Fruit fly (Drosophila melanogaster) whole organism, prepupa: Measurements from ENCODE around the gene Mettl3.

ENCODE experiments used
- Blimp-1 ChIP-seq: fragments of 200-800 bp; sonication (Bioruptor generic); optimal IDR thresholded peaks from 3 replicates; lab custom pipeline; 2017; ENCODE audit warnings: missing biosample characterization, missing genetic modification characterization, mild to moderate bottlenecking, moderate library complexity, missing genetic modification reagents
- CG10669 ChIP-seq: fragments of 200-800 bp; sonication (Bioruptor generic); optimal IDR thresholded peaks from 3 replicates; lab custom pipeline; 2018; ENCODE audit warnings: missing biosample characterization, mild to moderate bottlenecking, missing genetic modification characterization, moderate library complexity
- CG11294 ChIP-seq: fragments of 200-800 bp; sonication (Bioruptor generic); IDR thresholded peaks from 2 replicates; pipeline ENCODE4 v1.3.6; 2022; ENCODE audit warnings: missing biosample characterization, missing genetic modification characterization
- CG11762 ChIP-seq: fragments of 200-800 bp; sonication (Bioruptor generic); optimal IDR thresholded peaks from 3 replicates; lab custom pipeline; 2016; ENCODE audit warnings: missing biosample characterization, missing genetic modification characterization; ENCODE audit not compliant: insufficient read depth
- CG11902 ChIP-seq: fragments of 200-800 bp; sonication (Bioruptor generic); optimal IDR thresholded peaks from 3 replicates; lab custom pipeline; 2016; ENCODE audit warnings: missing biosample characterization, missing genetic modification characterization
- CG15336 ChIP-seq: fragments of 200-800 bp; sonication (Bioruptor generic); IDR thresholded peaks from 2 replicates; pipeline ENCODE4 v1.3.6; 2022; ENCODE audit warnings: missing biosample characterization, missing genetic modification characterization
- CG1621 ChIP-seq: fragments of 200-800 bp; sonication (Bioruptor generic); optimal IDR thresholded peaks from 3 replicates; lab custom pipeline; 2018; ENCODE audit warnings: missing biosample characterization, mild to moderate bottlenecking, missing genetic modification characterization
- CG16779 ChIP-seq: fragments of 200-800 bp; sonication (Bioruptor generic); optimal IDR thresholded peaks from 3 replicates; lab custom pipeline; 2017; ENCODE audit warnings: missing biosample characterization, mild to moderate bottlenecking, missing genetic modification characterization
- CG3032 ChIP-seq: fragments of 200-800 bp; optimal IDR thresholded peaks from 2 replicates; lab custom pipeline; 2019; ENCODE audit warnings: missing biosample characterization, mild to moderate bottlenecking, missing genetic modification characterization, moderate library complexity
- CG31627 ChIP-seq: fragments of 200-800 bp; sonication (Bioruptor generic); optimal IDR thresholded peaks from 3 replicates; lab custom pipeline; 2016; ENCODE audit warnings: missing biosample characterization, missing genetic modification characterization
- CG32006 ChIP-seq: fragments of 200-800 bp; sonication (Bioruptor generic); optimal IDR thresholded peaks from 3 replicates; lab custom pipeline; 2017; ENCODE audit warnings: missing biosample characterization, mild to moderate bottlenecking, missing genetic modification characterization
- CG34406 ChIP-seq: fragments of 200-800 bp; sonication (Bioruptor generic); optimal IDR thresholded peaks from 3 replicates; lab custom pipeline; 2016; ENCODE audit warnings: missing biosample characterization, missing genetic modification characterization
- CG3919 ChIP-seq: fragments of 200-800 bp; sonication (Bioruptor generic); optimal IDR thresholded peaks from 3 replicates; lab custom pipeline; 2016; ENCODE audit warnings: missing biosample characterization, missing genetic modification characterization
- CG4318 ChIP-seq: fragments of 200-800 bp; sonication (Bioruptor generic); optimal IDR thresholded peaks from 3 replicates; lab custom pipeline; 2017; ENCODE audit warnings: missing biosample characterization, mild to moderate bottlenecking, missing genetic modification characterization
- CG6163 ChIP-seq: fragments of 200-800 bp; sonication (Bioruptor generic); IDR thresholded peaks from 3 replicates; pipeline ENCODE4 v1.3.6; 2022; ENCODE audit warnings: missing biosample characterization, missing genetic modification characterization
- CG6276 ChIP-seq: fragments of 200-800 bp; sonication (Bioruptor generic); optimal IDR thresholded peaks from 2 replicates; lab custom pipeline; 2017; ENCODE audit warnings: missing biosample characterization, mild to moderate bottlenecking, missing genetic modification characterization
- CG6792 ChIP-seq: fragments of 200-800 bp; sonication (Bioruptor generic); optimal IDR thresholded peaks from 3 replicates; lab custom pipeline; 2016; ENCODE audit warnings: missing biosample characterization, missing genetic modification characterization
- CG7368 ChIP-seq: fragments of 200-800 bp; sonication (Bioruptor generic); optimal IDR thresholded peaks from 3 replicates; lab custom pipeline; 2016; ENCODE audit warnings: missing biosample characterization, missing genetic modification characterization
- CG9139 ChIP-seq: fragments of 200-800 bp; sonication (Bioruptor generic); optimal IDR thresholded peaks from 3 replicates; lab custom pipeline; 2017; ENCODE audit warnings: missing biosample characterization, mild to moderate bottlenecking, missing genetic modification characterization
- Eip75B ChIP-seq: fragments of 200-800 bp; sonication (Bioruptor generic); optimal IDR thresholded peaks from 3 replicates; lab custom pipeline; 2016; ENCODE audit warnings: missing biosample characterization, missing genetic modification characterization
- Eip93F ChIP-seq: fragments of 200-800 bp; sonication (Bioruptor generic); optimal IDR thresholded peaks from 2 replicates; lab custom pipeline; 2016; ENCODE audit warnings: missing biosample characterization, mild to moderate bottlenecking, missing genetic modification characterization
- Ets96B ChIP-seq: fragments of 200-800 bp; optimal IDR thresholded peaks from 2 replicates; lab custom pipeline; 2019; ENCODE audit warnings: missing biosample characterization, mild to moderate bottlenecking, missing genetic modification characterization, moderate library complexity
- Hr38 ChIP-seq: sonication (Bioruptor generic); optimal IDR thresholded peaks from 2 replicates; lab custom pipeline; 2016; ENCODE audit warnings: missing biosample characterization, missing genetic modification characterization
- Hr39 ChIP-seq: fragments of 200-800 bp; sonication (Bioruptor generic); optimal IDR thresholded peaks from 2 replicates; lab custom pipeline; 2016; ENCODE audit warnings: missing biosample characterization, missing genetic modification characterization
- Hr4 ChIP-seq: fragments of 200-800 bp; sonication (Bioruptor generic); optimal IDR thresholded peaks from 3 replicates; lab custom pipeline; 2016; ENCODE audit warnings: missing biosample characterization, missing genetic modification characterization
- Met ChIP-seq: fragments of 200-800 bp; sonication (Bioruptor generic); optimal IDR thresholded peaks from 3 replicates; lab custom pipeline; 2016; ENCODE audit warnings: missing biosample characterization, missing genetic modification characterization
- Smox ChIP-seq: fragments of 200-800 bp; sonication (Bioruptor generic); optimal IDR thresholded peaks from 3 replicates; lab custom pipeline; 2016; ENCODE audit warnings: missing biosample characterization, missing genetic modification characterization
- Sox102F ChIP-seq: fragments of 200-800 bp; sonication (Bioruptor generic); optimal IDR thresholded peaks from 2 replicates; lab custom pipeline; 2016; ENCODE audit warnings: missing biosample characterization, mild to moderate bottlenecking, missing genetic modification characterization
- Sox14 ChIP-seq: fragments of 200-800 bp; sonication (Bioruptor generic); optimal IDR thresholded peaks from 3 replicates; lab custom pipeline; 2016; ENCODE audit warnings: missing biosample characterization, missing genetic modification characterization
- Sox15 ChIP-seq: fragments of 200-800 bp; sonication (Bioruptor generic); optimal IDR thresholded peaks from 3 replicates; lab custom pipeline; 2016; ENCODE audit warnings: missing biosample characterization, missing genetic modification characterization
- achi ChIP-seq: fragments of 200-800 bp; sonication (Bioruptor generic); optimal IDR thresholded peaks from 3 replicates; lab custom pipeline; 2016; ENCODE audit warnings: missing biosample characterization, missing genetic modification characterization
- acj6 ChIP-seq: fragments of 200-800 bp; sonication (Bioruptor generic); optimal IDR thresholded peaks from 3 replicates; lab custom pipeline; 2016; ENCODE audit warnings: missing biosample characterization, missing genetic modification characterization
- cyc ChIP-seq: fragments of 200-800 bp; sonication (Bioruptor generic); optimal IDR thresholded peaks from 3 replicates; lab custom pipeline; 2016; ENCODE audit warnings: missing biosample characterization, missing genetic modification characterization
- dsx ChIP-seq: fragments of 200-800 bp; optimal IDR thresholded peaks from 3 replicates; lab custom pipeline; 2019; ENCODE audit warnings: missing biosample characterization, mild to moderate bottlenecking, missing genetic modification characterization, moderate library complexity; ENCODE audit not compliant: poor library complexity, severe bottlenecking
- eg ChIP-seq: fragments of 200-800 bp; sonication (Bioruptor generic); IDR thresholded peaks from 3 replicates; pipeline ENCODE4 v1.3.6; 2022; ENCODE audit warnings: missing biosample characterization, missing genetic modification characterization
- esn ChIP-seq: fragments of 200-800 bp; sonication (Bioruptor generic); optimal IDR thresholded peaks from 2 replicates; lab custom pipeline; 2016; ENCODE audit warnings: missing biosample characterization, mild to moderate bottlenecking, missing genetic modification characterization, moderate library complexity
- fd59A ChIP-seq: fragments of 200-800 bp; sonication (Bioruptor generic); optimal IDR thresholded peaks from 2 replicates; lab custom pipeline; 2017; ENCODE audit warnings: missing biosample characterization, mild to moderate bottlenecking, missing genetic modification characterization, missing genetic modification reagents
- fkh ChIP-seq: fragments of 200-800 bp; sonication (Bioruptor generic); optimal IDR thresholded peaks from 3 replicates; lab custom pipeline; 2017; ENCODE audit warnings: missing biosample characterization, mild to moderate bottlenecking, missing genetic modification characterization, moderate library complexity
- salr ChIP-seq, 2 experiments: fragments of 200-800 bp; sonication (Bioruptor generic); optimal IDR thresholded peaks; 3 replicates each; lab custom pipeline; 2016 to 2018; ENCODE audit warnings: missing biosample characterization in 2 of 2, missing genetic modification characterization in 2 of 2, mild to moderate bottlenecking in 1 of 2
- spab ChIP-seq: fragments of 200-800 bp; sonication (Bioruptor generic); optimal IDR thresholded peaks from 2 replicates; lab custom pipeline; 2017; ENCODE audit warnings: missing biosample characterization, mild to moderate bottlenecking, missing genetic modification characterization, missing genetic modification reagents
- svp ChIP-seq: fragments of 200-800 bp; sonication (Bioruptor generic); peaks from one replicate; lab custom pipeline; 2016; ENCODE audit warnings: missing biosample characterization, missing genetic modification characterization
- vri ChIP-seq: fragments of 200-800 bp; sonication (Bioruptor generic); optimal IDR thresholded peaks from 3 replicates; lab custom pipeline; 2016; ENCODE audit warnings: missing biosample characterization, mild to moderate bottlenecking, missing genetic modification characterization

Mettl3 gene

DNA sequence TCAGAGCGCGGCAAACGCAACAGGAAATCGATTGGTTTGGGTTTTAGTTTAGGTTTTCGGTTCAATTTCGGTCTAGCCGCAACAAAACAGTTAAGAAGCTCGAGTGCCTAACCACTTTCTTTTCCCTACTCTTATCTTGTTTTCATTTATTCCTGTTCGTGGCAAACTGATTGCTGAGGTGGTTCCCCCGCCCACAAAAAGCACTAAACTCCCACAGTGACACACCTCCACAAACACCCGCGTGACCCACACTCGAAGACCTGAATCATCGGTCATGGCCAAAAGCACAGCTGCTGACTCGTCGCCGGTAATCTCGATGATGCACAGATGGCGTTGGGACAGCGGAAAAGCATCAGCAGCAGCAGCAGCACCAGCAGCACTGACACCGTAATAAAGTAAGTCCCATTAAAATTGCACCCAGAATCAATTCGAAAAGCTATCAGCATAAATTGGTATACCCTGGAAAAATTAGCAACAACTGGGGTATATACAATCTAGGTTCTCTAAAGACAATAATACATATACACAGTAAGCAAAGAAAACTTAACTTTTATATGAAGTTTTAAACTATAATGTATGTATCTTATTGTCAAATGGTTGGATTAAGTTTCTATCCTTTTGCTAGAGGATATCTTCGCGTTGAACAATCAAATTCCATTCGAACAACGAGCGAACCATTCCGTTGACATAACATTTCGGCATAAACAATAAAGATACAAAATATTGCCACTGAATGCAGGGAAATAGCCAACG, 6.1 kb upstream of the Mettl3 start (continued):
- TF ChIP-seq CG15336 (GFP tag; lab: Robert Waterston, UW), result peak; percentile 51; the same call in 1 of the 2 replicates
- no peak for TF ChIP-seq spab (GFP tag; lab: Kevin White, UChicago)
- TF ChIP-seq Sox102F (GFP tag; lab: Kevin White, UChicago), result peak; percentile 14
- TF ChIP-seq CG6276 (GFP tag; lab: Kevin White, UChicago), result no peak
- TF ChIP-seq CG11762 (GFP tag; lab: Kevin White, UChicago), result no peak
- no peak for TF ChIP-seq CG11294 (GFP tag; lab: Robert Waterston, UW)
- peak; percentile 26 for TF ChIP-seq Smox
- TF ChIP-seq CG6792 (GFP tag; lab: Kevin White, UChicago), result no peak
- no peak for TF ChIP-seq CG16779
- TF ChIP-seq achi (GFP tag; lab: Kevin White, UChicago), result peak; percentile 41
- TF ChIP-seq esn (GFP tag; lab: Kevin White, UChicago), result peak; percentile 30
- peak; percentile 58 for TF ChIP-seq CG32006
- no peak for TF ChIP-seq fkh (GFP tag; lab: Kevin White, UChicago)
- peak; percentile 0 for TF ChIP-seq Eip75B
- TF ChIP-seq Hr38 (GFP tag; lab: Kevin White, UChicago), result no peak
- peak; percentile 5 for TF ChIP-seq CG3032 (tag; lab: Kevin White, UChicago)
- no peak for TF ChIP-seq CG4318

DNA sequence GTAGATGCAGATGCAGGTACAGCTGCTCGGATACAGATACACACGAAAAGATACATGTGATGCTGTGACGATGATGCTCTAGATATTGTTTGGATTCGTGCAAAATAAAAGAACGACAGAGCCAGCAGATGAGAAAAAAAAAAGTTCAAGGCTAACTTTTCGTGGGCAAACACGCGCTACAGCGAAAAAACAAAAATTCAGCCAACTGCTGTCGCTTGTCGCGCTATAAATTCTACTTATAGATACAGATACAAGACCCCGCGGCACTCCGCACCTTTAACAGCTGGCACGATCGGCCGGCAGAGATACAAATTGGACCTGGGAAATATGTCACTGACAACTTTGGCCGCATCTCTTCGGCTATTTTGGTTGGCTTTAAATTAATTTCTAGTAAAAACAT, 5.5 kb upstream of the Mettl3 start:
- TF ChIP-seq salr (GFP tag; optimal IDR thresholded peaks at IDR 0.05; lab: Kevin White, UChicago) (peak in 1 of 2 experiments; percentile 0), CG9139 (no peak)
- TF ChIP-seq, all 60 proteins: peak for 1

DNA sequence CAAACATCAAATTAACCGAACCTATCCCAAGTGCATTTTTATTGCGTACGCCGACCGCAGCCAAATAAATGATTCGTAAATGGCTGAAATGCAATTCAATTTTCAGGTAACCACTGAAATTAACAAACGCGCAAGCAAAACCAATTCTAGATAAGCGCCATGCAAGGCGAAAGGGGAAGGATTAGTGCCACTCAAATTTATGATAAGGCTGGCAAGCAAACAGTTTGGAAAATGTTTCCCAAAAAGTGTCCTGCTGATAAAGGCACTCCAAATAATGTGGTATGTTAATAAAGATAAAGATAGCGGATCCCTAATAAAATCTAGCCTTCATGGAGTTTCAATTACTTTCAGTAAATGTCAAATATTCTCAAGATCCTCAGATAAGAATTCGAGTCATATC, 4.7 kb upstream of the Mettl3 start:
- TF ChIP-seq svp (GFP tag; lab: Kevin White, UChicago), result no peak
- peak; percentile 42 for TF ChIP-seq vri
- TF ChIP-seq, all 60 proteins: peak for 1

DNA sequence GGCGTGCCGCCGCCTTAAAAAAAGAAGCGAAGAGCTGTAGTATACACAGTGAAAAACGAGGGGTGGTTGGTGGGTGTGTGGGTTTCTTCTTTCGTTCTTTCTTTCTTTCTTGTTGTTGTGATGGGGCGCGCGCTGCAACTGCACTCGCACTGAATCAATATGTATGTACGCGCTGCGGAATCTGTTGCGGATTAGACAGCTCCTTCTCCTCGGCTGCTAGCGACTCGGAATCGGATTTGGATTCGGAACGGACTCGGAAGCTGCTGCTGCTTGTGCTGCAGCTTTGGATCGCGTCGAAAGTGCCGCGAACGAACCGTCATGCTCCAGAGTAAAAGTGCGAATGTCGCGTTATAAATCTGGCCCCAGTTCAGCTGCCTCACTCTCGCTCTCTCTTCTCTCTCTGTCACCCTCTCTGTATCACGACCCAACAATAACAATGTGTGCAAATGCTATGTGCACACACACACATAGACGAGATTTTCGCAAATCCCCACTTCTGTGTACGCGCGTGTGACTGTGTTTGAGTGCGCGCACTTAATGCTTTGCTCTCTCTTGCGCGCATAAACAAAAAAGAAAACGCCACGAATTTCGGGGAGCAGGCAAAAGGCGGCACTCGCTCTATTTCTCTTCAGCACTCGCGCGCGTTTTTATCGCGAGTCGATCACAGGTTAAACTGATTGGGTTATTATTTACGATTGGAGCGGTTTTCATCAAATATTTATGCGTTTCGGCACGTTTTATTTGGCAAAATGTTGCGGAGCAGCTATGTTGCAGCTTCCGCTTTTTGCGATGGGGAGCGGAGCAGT, 735 bp upstream of the Mettl3 start:
- TF ChIP-seq Ets96B (tag; lab: Kevin White, UChicago) (peak; percentile 22), CG11902 (GFP tag; lab: Kevin White, UChicago) (peak; percentile 11), CG10669 (peak; percentile 18), esn (GFP tag; lab: Kevin White, UChicago) (peak; percentile 29), CG7368 (GFP tag; lab: Kevin White, UChicago) (no peak), CG3919 (peak; percentile 51), Sox15 (GFP tag; lab: Kevin White, UChicago) (no peak), achi (GFP tag; lab: Kevin White, UChicago) (peak; percentile 25), CG3032 (tag; lab: Kevin White, UChicago) (peak; percentile 12), CG34406 (GFP tag; lab: Kevin White, UChicago) (peak; percentile 12), CG6163 (GFP tag; lab: Robert Waterston, UW) (no peak; the same call in 2 of the 3 replicates), Hr39 (GFP tag; lab: Kevin White, UChicago) (peak; percentile 13), CG15336 (GFP tag; lab: Robert Waterston, UW) (peak; percentile 48; the same call in 1 of the 2 replicates), Eip93F (GFP tag; lab: Kevin White, UChicago) (no peak), CG16779 (peak; percentile 65), salr (GFP tag; optimal IDR thresholded peaks at IDR 0.05; lab: Kevin White, UChicago) (no peak), Met (GFP tag; lab: Kevin White, UChicago) (no peak), acj6 (peak; percentile 3), Hr4 (no peak), CG31627 (peak; percentile 16), eg (GFP tag; lab: Robert Waterston, UW) (peak; percentile 67; the same call in 2 of the 3 replicates), fd59A (GFP tag; lab: Kevin White, UChicago) (no peak), vri (peak; percentile 56), cyc (GFP tag; lab: Kevin White, UChicago) (no peak), CG1621 (tag; lab: Kevin White, UChicago) (peak; percentile 13), CG32006 (peak; percentile 34), dsx (GFP tag; lab: Kevin White, UChicago) (peak; percentile 83), Sox14 (peak; percentile 50), Blimp-1 (GFP tag; lab: Kevin White, UChicago) (peak; percentile 47), CG11762 (GFP tag; lab: Kevin White, UChicago) (peak; percentile 3)
